Worm (Caenorhabditis elegans) whole organism, young adult: ENCODE results near the gene ZK617.26.

Experiments used
- C06A6.2 ChIP-seq: fragments of 200-800 bp; sonication (Bioruptor generic); conservative IDR thresholded peaks from 2 replicates; pipeline ENCODE4 v1.3.6; 2022; ENCODE audit warnings: missing genetic modification characterization, missing compliant biosample characterization
- C17E4.6 ChIP-seq: fragments of 200-800 bp; sonication (Bioruptor generic); IDR thresholded peaks from 2 replicates; pipeline ENCODE4 v1.3.6; 2022; ENCODE audit warnings: missing genetic modification reagents, missing genetic modification characterization, missing compliant biosample characterization
- F49E8.2 ChIP-seq: sonication (generic microtip); optimal IDR thresholded peaks from 3 replicates; lab custom pipeline; 2017; ENCODE audit warnings: missing genetic modification characterization, mild to moderate bottlenecking, missing compliant biosample characterization, antibody characterized with exemption, moderate library complexity; ENCODE audit not compliant: insufficient read depth
- Y67H2A.10 ChIP-seq: fragments of 200-800 bp; sonication (Bioruptor generic); conservative IDR thresholded peaks from 2 replicates; pipeline ENCODE4 v1.3.6; 2022; ENCODE audit warnings: missing genetic modification reagents, missing genetic modification characterization, missing compliant biosample characterization
- ama-1 ChIP-seq, 3 experiments: fragments of 150-350 bp in 1 of 3; sonication (generic microtip) in 2 of 3; optimal IDR thresholded peaks; 2 replicates each; lab custom pipeline; 2014 to 2018; ENCODE audit warnings: missing biosample characterization in 2 of 3, missing genetic modification characterization in 2 of 3, missing genetic modification reagents in 2 of 3
- egl-44 ChIP-seq: fragments of 200-800 bp; sonication (Bioruptor generic); IDR thresholded peaks from 2 replicates; pipeline ENCODE4 v1.3.6; 2022; ENCODE audit warnings: missing genetic modification reagents, missing genetic modification characterization, missing compliant biosample characterization
- hmg-1.2 ChIP-seq: fragments of 200-800 bp; sonication (Bioruptor generic); IDR thresholded peaks from 2 replicates; pipeline ENCODE4 v1.3.6; 2022; ENCODE audit warnings: missing genetic modification reagents, missing genetic modification characterization, missing compliant biosample characterization
- hmg-20 ChIP-seq: fragments of 200-800 bp; sonication (Bioruptor generic); IDR thresholded peaks from 2 replicates; pipeline ENCODE4 v1.3.6; 2022; ENCODE audit warnings: missing genetic modification reagents, missing genetic modification characterization, missing compliant biosample characterization
- snpc-4 ChIP-seq, 5 experiments: fragments of 150-350 bp in 1 of 5; sonication (generic microtip) in 4 of 5; optimal IDR thresholded peaks; 2 replicates each; lab custom pipeline; 2014 to 2018; ENCODE audit warnings: missing genetic modification characterization in 5 of 5, missing biosample characterization in 3 of 5, antibody characterized with exemption in 2 of 5, mild to moderate bottlenecking in 2 of 5, missing compliant biosample characterization in 2 of 5, missing genotype in 2 of 5, moderate library complexity in 2 of 5, missing genetic modification reagents in 1 of 5
- ztf-3 ChIP-seq: fragments of 200-800 bp; sonication (Bioruptor generic); optimal IDR thresholded peaks from 2 replicates; lab custom pipeline; 2018; ENCODE audit warnings: mild to moderate bottlenecking, missing genetic modification characterization, missing compliant biosample characterization

DNA sequence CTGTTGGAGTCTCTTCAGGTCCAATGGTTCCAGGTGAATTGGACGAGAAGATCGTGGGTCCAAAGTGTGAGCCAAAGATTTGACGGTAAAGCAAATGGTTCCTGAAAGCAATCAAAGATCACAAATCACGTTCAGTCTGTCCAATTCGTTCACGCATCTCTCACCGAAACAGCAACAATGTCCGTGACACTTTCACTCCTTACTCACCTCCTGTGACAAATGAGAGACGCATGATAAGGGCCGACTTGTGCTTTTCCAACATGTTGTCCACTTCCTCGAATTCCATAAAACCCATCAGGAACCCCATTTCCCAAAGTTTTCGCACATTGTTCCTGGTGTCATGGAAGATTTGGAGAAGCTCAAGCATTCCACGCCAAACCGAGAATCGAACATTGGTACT, 29.7 kb upstream of the ZK617.26 start:
- TF ChIP-seq snpc-4 (GFP tag; optimal IDR thresholded peaks at IDR 0.05; lab: Kevin White, UChicago) (no peak), snpc-4 (tag; optimal IDR thresholded peaks at IDR 0.05; lab: Kevin White, UChicago) (no peak), Y67H2A.10 (no peak), hmg-20 (GFP tag; lab: Robert Waterston, UW) (no peak), C17E4.6 (GFP tag; lab: Robert Waterston, UW) (no peak), hmg-1.2 (no peak), F49E8.2 (no peak), C06A6.2 (GFP tag; lab: Robert Waterston, UW) (no peak), ama-1 (optimal IDR thresholded peaks at IDR 0.05; lab: Kevin White, UChicago) (no peak), ama-1 (GFP tag; optimal IDR thresholded peaks at IDR 0.05; lab: Kevin White, UChicago) (no peak), egl-44 (no peak), ztf-3 (no peak)
